Worm (Caenorhabditis elegans) whole organism, midembryonic: ENCODE results near the gene F17A9.5.

Experiments used
- flt-1 ChIP-seq: fragments of 200-800 bp; sonication (Bioruptor generic); IDR thresholded peaks from 2 replicates; pipeline ENCODE4 v1.3.6; 2022; ENCODE audit warnings: missing genetic modification characterization, missing compliant biosample characterization
- ztf-23 ChIP-seq: fragments of 200-800 bp; sonication (Bioruptor generic); IDR thresholded peaks from 2 replicates; pipeline ENCODE4 v1.3.6; 2022; ENCODE audit warnings: missing genetic modification reagents, missing genetic modification characterization, missing compliant biosample characterization

- TF ChIP-seq flt-1 (GFP tag; lab: Robert Waterston, UW) (no peak), ztf-23 (GFP tag; lab: Robert Waterston, UW) (no peak)
Observed at ce11 chrV:6096559-6097155, 16.1 kb downstream of the F17A9.5 start, which contains the start of gene smut-1.
